Worm (Caenorhabditis elegans) whole organism, late embryonic: ENCODE measurements around the gene D2045.9.

ENCODE experiments used
- ceh-14 ChIP-seq: sonication (generic microtip); optimal IDR thresholded peaks from 2 replicates; lab custom pipeline; 2016; ENCODE audit warnings: missing genotype, missing genetic modification characterization, missing compliant biosample characterization
- ceh-30 ChIP-seq: fragments of 150-350 bp; optimal IDR thresholded peaks from 2 replicates; lab custom pipeline; 2014; ENCODE audit warnings: missing biosample characterization, missing genetic modification characterization
- ceh-6 ChIP-seq: fragments of 200-800 bp; sonication (Bioruptor generic); optimal IDR thresholded peaks from 2 replicates; lab custom pipeline; 2018; ENCODE audit warnings: mild to moderate bottlenecking, missing genetic modification characterization, missing compliant biosample characterization
- hlh-15 ChIP-seq: sonication (generic microtip); optimal IDR thresholded peaks from 2 replicates; lab custom pipeline; 2016; ENCODE audit warnings: missing genetic modification characterization, missing compliant biosample characterization
- pag-3 ChIP-seq: sonication (generic microtip); optimal IDR thresholded peaks from 2 replicates; lab custom pipeline; 2016; ENCODE audit warnings: missing compliant biosample characterization, missing genetic modification characterization, borderline replicate concordance
- pat-9 ChIP-seq: fragments of 200-800 bp; sonication (Bioruptor generic); optimal IDR thresholded peaks from 2 replicates; lab custom pipeline; 2018; ENCODE audit warnings: mild to moderate bottlenecking, missing genetic modification characterization, moderate library complexity, missing compliant biosample characterization
- pha-4 ChIP-seq: fragments of 150-350 bp; optimal IDR thresholded peaks from 2 replicates; lab custom pipeline; 2018; ENCODE audit warnings: missing biosample characterization, missing genetic modification reagents, missing genetic modification characterization
- pros-1 ChIP-seq: fragments of 150-350 bp; optimal IDR thresholded peaks from 2 replicates; lab custom pipeline; 2014; ENCODE audit warnings: missing biosample characterization, missing genetic modification reagents, missing genetic modification characterization
- rnt-1 ChIP-seq: sonication (generic microtip); optimal IDR thresholded peaks from 2 replicates; lab custom pipeline; 2016; ENCODE audit warnings: missing genetic modification characterization, missing compliant biosample characterization
- sox-4 ChIP-seq: sonication (generic microtip); optimal IDR thresholded peaks from 2 replicates; lab custom pipeline; 2017; ENCODE audit warnings: mild to moderate bottlenecking, missing genetic modification characterization, inconsistent platforms, missing compliant biosample characterization
- syd-9 ChIP-seq: sonication (generic microtip); optimal IDR thresholded peaks from 2 replicates; lab custom pipeline; 2016; ENCODE audit warnings: mild to moderate bottlenecking, missing genetic modification characterization, moderate library complexity, missing compliant biosample characterization
- ztf-16 ChIP-seq: sonication (generic microtip); optimal IDR thresholded peaks from 2 replicates; lab custom pipeline; 2017; ENCODE audit warnings: missing genetic modification characterization, missing compliant biosample characterization

DNA sequence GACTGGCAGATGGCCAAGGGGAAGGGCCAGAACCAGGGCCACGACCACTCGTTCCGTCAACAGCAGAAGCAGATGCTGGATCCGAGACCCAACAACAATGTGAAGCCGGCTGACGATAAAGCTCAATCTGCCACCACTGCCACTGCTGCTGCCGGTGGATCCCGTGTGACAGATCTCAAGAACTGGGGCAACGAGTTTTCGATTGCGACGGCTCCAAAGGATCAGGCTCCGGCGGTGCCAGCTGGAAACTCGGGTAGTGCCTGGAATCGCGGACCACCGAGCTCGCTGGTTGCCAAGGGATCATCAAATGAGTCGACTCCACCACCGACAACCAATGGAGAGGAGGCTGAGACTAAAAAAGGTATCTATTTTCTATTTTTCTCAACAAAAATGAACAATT lies 10.6 kb upstream of the D2045.9 start:
- TF ChIP-seq rnt-1 (tag; lab: Kevin White, UChicago) (no peak), pros-1 (tag; lab: Kevin White, UChicago) (no peak), hlh-15 (tag; lab: Kevin White, UChicago) (no peak), pag-3 (tag; lab: Kevin White, UChicago) (no peak), ceh-14 (tag; lab: Kevin White, UChicago) (no peak), sox-4 (tag; lab: Kevin White, UChicago) (no peak), ztf-16 (tag; lab: Kevin White, UChicago) (no peak), syd-9 (tag; lab: Kevin White, UChicago) (no peak), pha-4 (no peak), pat-9 (no peak), ceh-6 (GFP tag; lab: Kevin White, UChicago) (no peak), ceh-30 (tag; lab: Kevin White, UChicago) (no peak)
